Fruit fly (Drosophila melanogaster) whole organism, wandering third instar larva: ENCODE results near the gene CG16959.

ENCODE experiments used
- CG32264 ChIP-seq: fragments of 200-800 bp; sonication (Bioruptor generic); optimal IDR thresholded peaks from 2 replicates; lab custom pipeline; 2016; ENCODE audit warnings: missing biosample characterization, missing genetic modification characterization
- CG9705 ChIP-seq: fragments of 200-800 bp; sonication (Bioruptor generic); optimal IDR thresholded peaks from 2 replicates; lab custom pipeline; 2018; ENCODE audit warnings: missing biosample characterization, mild to moderate bottlenecking, missing genetic modification characterization
- CrebA ChIP-seq: fragments of 200-800 bp; sonication (Bioruptor generic); optimal IDR thresholded peaks from 2 replicates; lab custom pipeline; 2016; ENCODE audit warnings: missing biosample characterization, mild to moderate bottlenecking, missing genetic modification characterization, borderline replicate concordance
- Dfd ChIP-seq: fragments of >200 bp; optimal IDR thresholded peaks from 2 replicates; lab custom pipeline; 2017; ENCODE audit warnings: missing biosample characterization, missing genetic modification characterization
- GATAd ChIP-seq: sonication (Bioruptor generic); optimal IDR thresholded peaks from 2 replicates; lab custom pipeline; 2016; ENCODE audit warnings: missing biosample characterization, missing genetic modification characterization
- HLH106 ChIP-seq: fragments of 200-800 bp; optimal IDR thresholded peaks from 3 replicates; lab custom pipeline; 2019; ENCODE audit warnings: missing biosample characterization, mild to moderate bottlenecking, missing genetic modification characterization, moderate library complexity
- Hnf4 ChIP-seq: fragments of 200-800 bp; sonication (Bioruptor generic); optimal IDR thresholded peaks from 2 replicates; lab custom pipeline; 2016; ENCODE audit warnings: missing biosample characterization, mild to moderate bottlenecking, missing genetic modification characterization
- Hr83 ChIP-seq: fragments of 200-300 bp; sonication (Bioruptor generic); optimal IDR thresholded peaks from 2 replicates; lab custom pipeline; 2016; ENCODE audit warnings: missing biosample characterization, mild to moderate bottlenecking, missing genetic modification characterization, moderate library complexity; ENCODE audit not compliant: poor library complexity, severe bottlenecking
- Jra ChIP-seq: sonication (Bioruptor generic); optimal IDR thresholded peaks from 2 replicates; lab custom pipeline; 2016; ENCODE audit warnings: missing biosample characterization, missing genetic modification characterization
- Myc ChIP-seq: fragments of >200 bp; optimal IDR thresholded peaks from 2 replicates; lab custom pipeline; 2017
- N ChIP-seq: fragments of >200 bp; optimal IDR thresholded peaks from 2 replicates; lab custom pipeline; 2018; ENCODE audit warnings: missing biosample characterization, missing external identifiers, missing genetic modification characterization
- OdsH ChIP-seq: fragments of 200-800 bp; sonication (Bioruptor generic); optimal IDR thresholded peaks from 2 replicates; lab custom pipeline; 2016; ENCODE audit warnings: missing biosample characterization, mild to moderate bottlenecking, missing genetic modification characterization
- Rel ChIP-seq, 2 experiments: fragments of 200-800 bp; sonication (Bioruptor generic) in 1 of 2; optimal IDR thresholded peaks; 2 replicates in 1 of 2; 3 replicates in 1 of 2; lab custom pipeline; 2016 to 2019; ENCODE audit warnings: mild to moderate bottlenecking in 2 of 2, missing biosample characterization in 2 of 2, missing genetic modification characterization in 2 of 2, moderate library complexity in 1 of 2
- Sp1 ChIP-seq: fragments of 200-800 bp; sonication (Bioruptor generic); optimal IDR thresholded peaks from 3 replicates; lab custom pipeline; 2019; ENCODE audit warnings: missing biosample characterization, mild to moderate bottlenecking, missing genetic modification characterization, moderate library complexity
- Vsx2 ChIP-seq: fragments of 200-300, 225-300 bp; sonication (Bioruptor generic); optimal IDR thresholded peaks from 2 replicates; lab custom pipeline; 2018; ENCODE audit warnings: missing biosample characterization, missing genetic modification characterization; ENCODE audit not compliant: partially characterized antibody
- br ChIP-seq: fragments of 200-800 bp; sonication (Bioruptor generic); optimal IDR thresholded peaks from 2 replicates; lab custom pipeline; 2016; ENCODE audit warnings: missing biosample characterization, missing genetic modification characterization
- brk ChIP-seq: fragments of 200-800 bp; sonication (Bioruptor generic); optimal IDR thresholded peaks from 2 replicates; lab custom pipeline; 2016; ENCODE audit warnings: missing biosample characterization, mild to moderate bottlenecking, missing genetic modification characterization
- dmrt93B ChIP-seq: fragments of 200-800 bp; sonication (Bioruptor generic); optimal IDR thresholded peaks from 2 replicates; lab custom pipeline; 2018; ENCODE audit warnings: missing biosample characterization, mild to moderate bottlenecking, missing genetic modification characterization
- dsf ChIP-seq: sonication (Bioruptor generic); optimal IDR thresholded peaks from 2 replicates; lab custom pipeline; 2016; ENCODE audit warnings: missing biosample characterization, missing genetic modification characterization, borderline replicate concordance
- ey ChIP-seq: fragments of 200-800 bp; sonication (Bioruptor generic); optimal IDR thresholded peaks from 2 replicates; lab custom pipeline; 2016; ENCODE audit warnings: missing biosample characterization, missing genetic modification characterization
- foxo ChIP-seq, 2 experiments: fragments of 200-800 bp; sonication (Bioruptor generic); optimal IDR thresholded peaks; 2 replicates in 1 of 2; 3 replicates in 1 of 2; lab custom pipeline; 2016 to 2017; ENCODE audit warnings: missing biosample characterization in 2 of 2, missing genetic modification characterization in 2 of 2
- h ChIP-seq: fragments of 200-800 bp; sonication (Bioruptor generic); optimal IDR thresholded peaks from 3 replicates; lab custom pipeline; 2016; ENCODE audit warnings: missing biosample characterization, mild to moderate bottlenecking, missing genetic modification characterization
- jim ChIP-seq: fragments of 175-275, 200-325 bp; sonication (Bioruptor generic); optimal IDR thresholded peaks from 2 replicates; lab custom pipeline; 2016; ENCODE audit warnings: missing biosample characterization, mild to moderate bottlenecking, missing genetic modification characterization
- pan ChIP-seq: fragments of >200 bp; optimal IDR thresholded peaks from 2 replicates; lab custom pipeline; 2017
- psq ChIP-seq: fragments of 200-800 bp; sonication (Bioruptor generic); optimal IDR thresholded peaks from 3 replicates; lab custom pipeline; 2017; ENCODE audit warnings: missing biosample characterization, mild to moderate bottlenecking, missing genetic modification characterization, moderate library complexity
- rgr ChIP-seq: fragments of 200-800 bp; sonication (Bioruptor generic); optimal IDR thresholded peaks from 3 replicates; lab custom pipeline; 2016; ENCODE audit warnings: missing biosample characterization, mild to moderate bottlenecking, missing genetic modification characterization
- sv ChIP-seq: fragments of 200-800 bp; sonication (Bioruptor generic); optimal IDR thresholded peaks from 3 replicates; lab custom pipeline; 2016; ENCODE audit warnings: missing biosample characterization, missing genetic modification characterization
- tai ChIP-seq: sonication (Bioruptor generic); optimal IDR thresholded peaks from 2 replicates; lab custom pipeline; 2016; ENCODE audit warnings: missing biosample characterization, missing genetic modification characterization
- woc ChIP-seq: sonication (Bioruptor generic); optimal IDR thresholded peaks from 2 replicates; lab custom pipeline; 2016; ENCODE audit warnings: missing biosample characterization, mild to moderate bottlenecking, missing genetic modification characterization

CG16959 gene

dm6 chr3L:15169795-15170194 lies 44.7 kb upstream of the CG16959 start:
- no peak for TF ChIP-seq Jra (GFP tag; lab: Kevin White, UChicago)
- no peak for TF ChIP-seq dsf (GFP tag; lab: Kevin White, UChicago)
- no peak for TF ChIP-seq foxo (GFP tag; optimal IDR thresholded peaks at IDR 0.05; lab: Kevin White, UChicago)
- TF ChIP-seq tai (GFP tag; lab: Kevin White, UChicago), result no peak
- TF ChIP-seq sv (GFP tag; lab: Kevin White, UChicago), result no peak
- TF ChIP-seq OdsH (GFP tag; lab: Kevin White, UChicago), result no peak
- no peak for TF ChIP-seq Myc
- TF ChIP-seq Hnf4 (GFP tag; lab: Kevin White, UChicago), result no peak
- TF ChIP-seq br (GFP tag; lab: Kevin White, UChicago), result no peak
- TF ChIP-seq CG9705 (GFP tag; lab: Kevin White, UChicago), result no peak
- TF ChIP-seq, all 38 proteins: peak for 0

dm6 chr3L:15169010-15169409 lies 43.9 kb upstream of the CG16959 start:
- no peak for TF ChIP-seq ey (GFP tag; lab: Kevin White, UChicago)
- TF ChIP-seq dmrt93B (GFP tag; lab: Kevin White, UChicago), result no peak
- no peak for TF ChIP-seq psq (GFP tag; lab: Kevin White, UChicago)
- TF ChIP-seq sv (GFP tag; lab: Kevin White, UChicago), result no peak
- peak; percentile 24 for TF ChIP-seq Dfd (GFP tag; lab: Kevin White, UChicago)
- no peak for TF ChIP-seq h (GFP tag; lab: Kevin White, UChicago)
- TF ChIP-seq, all 38 proteins: peak for 1

DNA sequence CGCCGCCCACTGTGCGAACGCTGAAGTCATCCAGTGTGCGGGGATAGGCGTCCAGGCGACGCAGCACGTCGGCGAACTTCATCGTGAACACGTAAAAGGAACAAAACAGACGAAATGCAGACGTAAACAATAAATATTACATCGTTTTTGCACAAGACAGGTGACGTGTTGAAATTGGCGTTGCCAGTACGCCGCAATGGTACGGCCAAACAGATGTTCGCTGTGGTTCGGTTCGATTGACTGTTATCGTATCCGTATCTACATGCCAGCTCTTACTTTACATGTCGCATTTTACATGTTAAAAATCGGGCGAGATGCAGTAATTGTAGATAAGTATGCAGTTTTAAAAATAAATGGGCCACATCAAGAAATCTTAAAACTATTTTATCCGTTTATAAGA lies 38.3 kb upstream of the CG16959 start, which contains the start of gene CG7011:
Gene CG7011, minus strand, starts transcription at position 215 of the 400 bp plus-strand sequence.
- TF ChIP-seq Vsx2 (GFP tag; lab: Kevin White, UChicago), result no peak

DNA sequence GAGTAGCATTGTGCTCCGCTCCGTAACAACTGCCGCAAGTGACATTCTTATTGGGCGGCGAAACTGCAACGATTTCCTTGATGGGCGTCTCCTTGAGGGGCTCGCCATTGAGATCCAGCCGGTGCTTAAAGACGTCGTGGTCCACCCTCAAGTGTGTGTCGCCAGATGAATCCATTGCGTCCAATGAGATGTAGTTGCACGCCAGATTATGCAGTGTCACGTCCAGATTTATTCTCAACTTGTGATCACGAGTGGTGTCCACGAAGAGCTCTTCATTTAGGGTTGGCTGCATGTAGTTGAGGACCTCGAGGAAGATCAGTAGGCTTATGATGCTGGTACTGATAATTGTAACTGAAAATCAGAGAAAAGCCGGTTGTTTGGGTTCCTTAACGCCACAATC lies 37.9 kb upstream of the CG16959 start:
- TF ChIP-seq dmrt93B (GFP tag; lab: Kevin White, UChicago) (no peak), OdsH (GFP tag; lab: Kevin White, UChicago) (no peak), Sp1 (GFP tag; lab: Kevin White, UChicago) (no peak), tai (GFP tag; lab: Kevin White, UChicago) (no peak), Hnf4 (GFP tag; lab: Kevin White, UChicago) (no peak), rgr (GFP tag; lab: Kevin White, UChicago) (no peak), GATAd (GFP tag; lab: Kevin White, UChicago) (no peak), HLH106 (tag; lab: Kevin White, UChicago) (no peak), br (GFP tag; lab: Kevin White, UChicago) (no peak), pan (no peak), woc (GFP tag; lab: Kevin White, UChicago) (no peak)

DNA sequence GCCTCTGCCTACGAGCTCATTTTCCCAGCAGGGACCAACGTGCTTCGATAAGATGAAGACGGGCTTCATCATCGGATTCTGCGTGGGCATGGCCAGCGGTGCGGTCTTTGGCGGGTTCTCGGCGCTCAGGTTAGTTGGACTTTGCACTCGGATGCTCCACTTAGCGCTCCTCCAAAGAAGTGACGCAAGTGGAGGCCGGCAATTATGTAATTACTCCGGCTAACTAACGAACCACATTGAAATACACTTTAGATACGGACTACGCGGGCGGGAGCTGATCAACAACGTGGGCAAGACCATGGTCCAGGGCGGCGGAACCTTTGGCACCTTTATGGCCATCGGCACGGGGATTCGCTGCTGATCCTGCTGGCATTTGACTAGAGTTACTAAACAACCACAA lies 36.9 kb upstream of the CG16959 start:
- no peak for TF ChIP-seq tai (GFP tag; lab: Kevin White, UChicago)
- TF ChIP-seq Rel (GFP tag; optimal IDR thresholded peaks at IDR 0.05; lab: Kevin White, UChicago), result no peak
- no peak for TF ChIP-seq Rel (tag; optimal IDR thresholded peaks at IDR 0.05; lab: Kevin White, UChicago)
- TF ChIP-seq rgr (GFP tag; lab: Kevin White, UChicago), result no peak
- no peak for TF ChIP-seq ey (GFP tag; lab: Kevin White, UChicago)
- TF ChIP-seq h (GFP tag; lab: Kevin White, UChicago), result no peak
- no peak for TF ChIP-seq dmrt93B (GFP tag; lab: Kevin White, UChicago)
- no peak for TF ChIP-seq psq (GFP tag; lab: Kevin White, UChicago)
- no peak for TF ChIP-seq N (GFP tag; lab: Kevin White, UChicago)
- TF ChIP-seq Hr83 (GFP tag; lab: Kevin White, UChicago), result no peak
- no peak for TF ChIP-seq CG32264 (GFP tag; lab: Kevin White, UChicago)
- TF ChIP-seq woc (GFP tag; lab: Kevin White, UChicago), result no peak
- no peak for TF ChIP-seq CrebA (GFP tag; lab: Kevin White, UChicago)
- TF ChIP-seq jim (GFP tag; lab: Kevin White, UChicago), result no peak
- TF ChIP-seq OdsH (GFP tag; lab: Kevin White, UChicago), result no peak
- no peak for TF ChIP-seq brk (GFP tag; lab: Kevin White, UChicago)
- TF ChIP-seq, all 38 proteins: peak for 0
